Fruit fly (Drosophila melanogaster) whole organism, prepupa: Measurements from ENCODE around the gene Mabi.

Experiments
- Blimp-1 ChIP-seq: fragments of 200-800 bp; sonication (Bioruptor generic); optimal IDR thresholded peaks from 3 replicates; lab custom pipeline; 2017; ENCODE audit warnings: missing biosample characterization, missing genetic modification characterization, mild to moderate bottlenecking, moderate library complexity, missing genetic modification reagents
- CG10669 ChIP-seq: fragments of 200-800 bp; sonication (Bioruptor generic); optimal IDR thresholded peaks from 3 replicates; lab custom pipeline; 2018; ENCODE audit warnings: missing biosample characterization, mild to moderate bottlenecking, missing genetic modification characterization, moderate library complexity
- CG11294 ChIP-seq: fragments of 200-800 bp; sonication (Bioruptor generic); IDR thresholded peaks from 2 replicates; pipeline ENCODE4 v1.3.6; 2022; ENCODE audit warnings: missing biosample characterization, missing genetic modification characterization
- CG11762 ChIP-seq: fragments of 200-800 bp; sonication (Bioruptor generic); optimal IDR thresholded peaks from 3 replicates; lab custom pipeline; 2016; ENCODE audit warnings: missing biosample characterization, missing genetic modification characterization; ENCODE audit not compliant: insufficient read depth
- CG11902 ChIP-seq: fragments of 200-800 bp; sonication (Bioruptor generic); optimal IDR thresholded peaks from 3 replicates; lab custom pipeline; 2016; ENCODE audit warnings: missing biosample characterization, missing genetic modification characterization
- CG15336 ChIP-seq: fragments of 200-800 bp; sonication (Bioruptor generic); IDR thresholded peaks from 2 replicates; pipeline ENCODE4 v1.3.6; 2022; ENCODE audit warnings: missing biosample characterization, missing genetic modification characterization
- CG1621 ChIP-seq: fragments of 200-800 bp; sonication (Bioruptor generic); optimal IDR thresholded peaks from 3 replicates; lab custom pipeline; 2018; ENCODE audit warnings: missing biosample characterization, mild to moderate bottlenecking, missing genetic modification characterization
- CG3032 ChIP-seq: fragments of 200-800 bp; optimal IDR thresholded peaks from 2 replicates; lab custom pipeline; 2019; ENCODE audit warnings: missing biosample characterization, mild to moderate bottlenecking, missing genetic modification characterization, moderate library complexity
- CG31627 ChIP-seq: fragments of 200-800 bp; sonication (Bioruptor generic); optimal IDR thresholded peaks from 3 replicates; lab custom pipeline; 2016; ENCODE audit warnings: missing biosample characterization, missing genetic modification characterization
- CG34406 ChIP-seq: fragments of 200-800 bp; sonication (Bioruptor generic); optimal IDR thresholded peaks from 3 replicates; lab custom pipeline; 2016; ENCODE audit warnings: missing biosample characterization, missing genetic modification characterization
- CG4318 ChIP-seq: fragments of 200-800 bp; sonication (Bioruptor generic); optimal IDR thresholded peaks from 3 replicates; lab custom pipeline; 2017; ENCODE audit warnings: missing biosample characterization, mild to moderate bottlenecking, missing genetic modification characterization
- CG6276 ChIP-seq: fragments of 200-800 bp; sonication (Bioruptor generic); optimal IDR thresholded peaks from 2 replicates; lab custom pipeline; 2017; ENCODE audit warnings: missing biosample characterization, mild to moderate bottlenecking, missing genetic modification characterization
- CG6792 ChIP-seq: fragments of 200-800 bp; sonication (Bioruptor generic); optimal IDR thresholded peaks from 3 replicates; lab custom pipeline; 2016; ENCODE audit warnings: missing biosample characterization, missing genetic modification characterization
- CG6808 ChIP-seq: fragments of 200-800 bp; sonication (Bioruptor generic); optimal IDR thresholded peaks from 3 replicates; lab custom pipeline; 2017; ENCODE audit warnings: missing biosample characterization, missing genetic modification characterization, mild to moderate bottlenecking, moderate library complexity, missing genetic modification reagents
- CG8319 ChIP-seq: fragments of 200-800 bp; sonication (Bioruptor generic); optimal IDR thresholded peaks from 3 replicates; lab custom pipeline; 2016; ENCODE audit warnings: missing biosample characterization, missing genetic modification characterization
- CG9139 ChIP-seq: fragments of 200-800 bp; sonication (Bioruptor generic); optimal IDR thresholded peaks from 3 replicates; lab custom pipeline; 2017; ENCODE audit warnings: missing biosample characterization, mild to moderate bottlenecking, missing genetic modification characterization
- Eip78C ChIP-seq: fragments of 200-800 bp; sonication (Bioruptor generic); peaks from one replicate; lab custom pipeline; 2016; ENCODE audit warnings: missing biosample characterization, missing genetic modification characterization
- Eip93F ChIP-seq: fragments of 200-800 bp; sonication (Bioruptor generic); optimal IDR thresholded peaks from 2 replicates; lab custom pipeline; 2016; ENCODE audit warnings: missing biosample characterization, mild to moderate bottlenecking, missing genetic modification characterization
- Hr39 ChIP-seq: fragments of 200-800 bp; sonication (Bioruptor generic); optimal IDR thresholded peaks from 2 replicates; lab custom pipeline; 2016; ENCODE audit warnings: missing biosample characterization, missing genetic modification characterization
- Met ChIP-seq: fragments of 200-800 bp; sonication (Bioruptor generic); optimal IDR thresholded peaks from 3 replicates; lab custom pipeline; 2016; ENCODE audit warnings: missing biosample characterization, missing genetic modification characterization
- OdsH ChIP-seq: fragments of 200-800 bp; sonication (Bioruptor generic); optimal IDR thresholded peaks from 3 replicates; lab custom pipeline; 2016; ENCODE audit warnings: missing biosample characterization, missing genetic modification characterization
- Smox ChIP-seq: fragments of 200-800 bp; sonication (Bioruptor generic); optimal IDR thresholded peaks from 3 replicates; lab custom pipeline; 2016; ENCODE audit warnings: missing biosample characterization, missing genetic modification characterization
- Sox14 ChIP-seq: fragments of 200-800 bp; sonication (Bioruptor generic); optimal IDR thresholded peaks from 3 replicates; lab custom pipeline; 2016; ENCODE audit warnings: missing biosample characterization, missing genetic modification characterization
- Sox15 ChIP-seq: fragments of 200-800 bp; sonication (Bioruptor generic); optimal IDR thresholded peaks from 3 replicates; lab custom pipeline; 2016; ENCODE audit warnings: missing biosample characterization, missing genetic modification characterization
- achi ChIP-seq: fragments of 200-800 bp; sonication (Bioruptor generic); optimal IDR thresholded peaks from 3 replicates; lab custom pipeline; 2016; ENCODE audit warnings: missing biosample characterization, missing genetic modification characterization
- acj6 ChIP-seq: fragments of 200-800 bp; sonication (Bioruptor generic); optimal IDR thresholded peaks from 3 replicates; lab custom pipeline; 2016; ENCODE audit warnings: missing biosample characterization, missing genetic modification characterization
- cyc ChIP-seq: fragments of 200-800 bp; sonication (Bioruptor generic); optimal IDR thresholded peaks from 3 replicates; lab custom pipeline; 2016; ENCODE audit warnings: missing biosample characterization, missing genetic modification characterization
- dac ChIP-seq: fragments of 200-800 bp; sonication (Bioruptor generic); optimal IDR thresholded peaks from 2 replicates; lab custom pipeline; 2017; ENCODE audit warnings: missing biosample characterization, mild to moderate bottlenecking, missing genetic modification characterization
- esn ChIP-seq: fragments of 200-800 bp; sonication (Bioruptor generic); optimal IDR thresholded peaks from 2 replicates; lab custom pipeline; 2016; ENCODE audit warnings: missing biosample characterization, mild to moderate bottlenecking, missing genetic modification characterization, moderate library complexity
- fd85E ChIP-seq: fragments of 200-800 bp; sonication (Bioruptor generic); optimal IDR thresholded peaks from 3 replicates; lab custom pipeline; 2016; ENCODE audit warnings: missing biosample characterization, missing genetic modification characterization
- fkh ChIP-seq: fragments of 200-800 bp; sonication (Bioruptor generic); optimal IDR thresholded peaks from 3 replicates; lab custom pipeline; 2017; ENCODE audit warnings: missing biosample characterization, mild to moderate bottlenecking, missing genetic modification characterization, moderate library complexity
- lz ChIP-seq: fragments of 200-800 bp; sonication (Bioruptor generic); optimal IDR thresholded peaks from 3 replicates; lab custom pipeline; 2016; ENCODE audit warnings: missing biosample characterization, missing genetic modification characterization
- net ChIP-seq: fragments of 200-800 bp; sonication (Bioruptor generic); optimal IDR thresholded peaks from 3 replicates; lab custom pipeline; 2016; ENCODE audit warnings: missing biosample characterization, missing genetic modification characterization
- spab ChIP-seq: fragments of 200-800 bp; sonication (Bioruptor generic); optimal IDR thresholded peaks from 2 replicates; lab custom pipeline; 2017; ENCODE audit warnings: missing biosample characterization, mild to moderate bottlenecking, missing genetic modification characterization, missing genetic modification reagents
- ss ChIP-seq, 2 experiments: fragments of 200-800 bp; sonication (Bioruptor generic); optimal IDR thresholded peaks; 2 replicates in 1 of 2; 3 replicates in 1 of 2; lab custom pipeline; 2017 to 2018; ENCODE audit warnings: mild to moderate bottlenecking in 2 of 2, missing biosample characterization in 2 of 2, missing genetic modification characterization in 2 of 2, moderate library complexity in 1 of 2
- svp ChIP-seq: fragments of 200-800 bp; sonication (Bioruptor generic); peaks from one replicate; lab custom pipeline; 2016; ENCODE audit warnings: missing biosample characterization, missing genetic modification characterization
- topi ChIP-seq: fragments of 200-800 bp; sonication (Bioruptor generic); optimal IDR thresholded peaks from 3 replicates; lab custom pipeline; 2016; ENCODE audit warnings: missing biosample characterization, missing genetic modification characterization

Gene Mabi

DNA sequence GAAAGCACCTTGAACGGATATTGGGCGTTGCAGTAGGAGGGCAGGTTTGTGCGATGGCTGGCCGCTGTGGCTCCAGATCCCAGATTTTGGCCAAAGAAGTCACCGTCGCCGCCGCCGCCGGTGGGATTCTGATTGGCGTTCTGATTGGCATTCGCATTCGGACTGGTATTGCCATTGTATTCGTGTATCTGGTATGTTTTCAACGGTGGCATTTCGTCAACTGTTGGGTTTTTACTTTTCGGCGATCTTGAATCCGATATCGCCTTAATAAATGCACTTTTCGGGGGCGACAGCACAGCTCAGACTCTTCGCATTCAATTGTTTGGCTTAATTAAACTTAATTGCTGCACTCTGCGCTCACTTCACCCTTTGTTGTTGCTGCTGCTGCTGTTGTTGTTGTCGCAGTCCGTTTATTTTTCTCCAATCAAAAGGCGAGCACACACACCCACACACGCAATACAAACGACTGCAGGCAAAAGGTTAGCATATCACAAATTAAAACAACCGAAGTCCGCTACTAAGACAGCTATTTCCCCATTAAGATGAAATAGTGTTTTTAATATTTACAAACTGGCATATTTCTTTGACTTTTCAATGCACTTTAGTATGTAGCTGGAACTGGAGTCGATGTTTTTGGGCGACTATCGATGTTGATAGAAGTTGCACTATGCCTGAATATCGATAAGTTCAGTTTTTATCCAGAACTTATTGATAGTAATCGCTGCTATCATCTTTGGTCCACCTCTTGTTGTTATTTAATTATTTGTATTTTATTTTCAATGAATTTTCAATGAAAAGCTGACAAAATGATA, 15.0 kb downstream of the Mabi start, which contains the start of the genes CG9426 and mRF1:
Gene CG9426, minus strand, starts transcription at position 643 of the 812 bp plus-strand sequence.
Gene mRF1, plus strand, starts transcription at position 699 of the 812 bp plus-strand sequence.
- TF ChIP-seq dac (GFP tag; lab: Kevin White, UChicago): no peak
- no peak for TF ChIP-seq Hr39 (GFP tag; lab: Kevin White, UChicago)
- TF ChIP-seq CG1621 (tag; lab: Kevin White, UChicago): no peak
- TF ChIP-seq acj6 (GFP tag; lab: Kevin White, UChicago): no peak
- TF ChIP-seq CG6276 (GFP tag; lab: Kevin White, UChicago): no peak
- TF ChIP-seq svp: peak; percentile 80
- TF ChIP-seq CG11902: no peak
- TF ChIP-seq CG6808 (GFP tag; lab: Kevin White, UChicago): no peak
- no peak for TF ChIP-seq Blimp-1 (GFP tag; lab: Kevin White, UChicago)
- TF ChIP-seq net (GFP tag; lab: Kevin White, UChicago): no peak
- TF ChIP-seq Smox: no peak
- no peak for TF ChIP-seq Sox15 (GFP tag; lab: Kevin White, UChicago)
- TF ChIP-seq CG6792 (GFP tag; lab: Kevin White, UChicago): no peak
- TF ChIP-seq Eip93F: no peak
- peak; percentile 85 for TF ChIP-seq fkh (GFP tag; lab: Kevin White, UChicago)
- no peak for TF ChIP-seq CG4318 (GFP tag; lab: Kevin White, UChicago)
- no peak for TF ChIP-seq Met (GFP tag; lab: Kevin White, UChicago)
- no peak for TF ChIP-seq CG10669 (GFP tag; lab: Kevin White, UChicago)
- no peak for TF ChIP-seq spab (GFP tag; lab: Kevin White, UChicago)
- no peak for TF ChIP-seq CG9139 (GFP tag; lab: Kevin White, UChicago)
- TF ChIP-seq CG31627: peak; percentile 13
- no peak for TF ChIP-seq fd85E (GFP tag; lab: Kevin White, UChicago)
- TF ChIP-seq CG8319 (GFP tag; lab: Kevin White, UChicago): no peak
- peak; percentile 46 for TF ChIP-seq topi (GFP tag; lab: Kevin White, UChicago)
- no peak for TF ChIP-seq CG34406 (GFP tag; lab: Kevin White, UChicago)
- peak; percentile 36 for TF ChIP-seq Eip78C (GFP tag; lab: Kevin White, UChicago)
- TF ChIP-seq achi (GFP tag; lab: Kevin White, UChicago): no peak
- TF ChIP-seq CG11762: no peak
- TF ChIP-seq CG3032 (tag; lab: Kevin White, UChicago): peak; percentile 21
- TF ChIP-seq esn (GFP tag; lab: Kevin White, UChicago): peak; percentile 47
- TF ChIP-seq CG11294: no peak
- no peak for TF ChIP-seq ss (GFP tag; optimal IDR thresholded peaks at IDR 0.05; lab: Kevin White, UChicago)
- no peak for TF ChIP-seq cyc
- TF ChIP-seq OdsH (GFP tag; lab: Kevin White, UChicago): no peak
- TF ChIP-seq Sox14: peak; percentile 65
- peak; percentile 6 for TF ChIP-seq lz (GFP tag; lab: Kevin White, UChicago)

DNA sequence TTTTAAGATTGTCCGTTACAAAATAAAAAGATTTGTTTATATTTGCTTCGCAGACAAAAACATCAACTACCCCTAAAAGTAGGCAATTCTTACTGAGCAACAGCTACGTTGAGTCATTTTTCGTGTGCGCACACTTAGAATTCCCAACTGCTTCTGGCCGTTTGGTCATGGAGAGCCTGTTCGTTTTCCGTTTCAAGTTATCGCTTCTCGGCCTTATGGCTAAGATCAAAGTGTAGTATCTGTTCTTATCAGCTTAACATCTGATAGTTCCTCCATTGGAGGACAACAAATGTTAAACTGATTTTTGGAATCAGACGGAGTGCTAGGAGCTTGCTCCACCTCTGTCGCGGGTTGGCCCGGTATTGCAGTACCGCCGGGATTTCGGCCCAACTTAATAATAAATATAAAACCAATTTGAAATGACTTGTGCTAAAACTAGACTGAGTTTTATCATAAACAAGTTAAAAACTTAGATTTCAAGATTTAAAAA, 18.8 kb downstream of the Mabi start:
- peak; percentile 92 for TF ChIP-seq svp
- peak; percentile 45 for TF ChIP-seq topi (GFP tag; lab: Kevin White, UChicago)
- TF ChIP-seq fkh (GFP tag; lab: Kevin White, UChicago): peak; percentile 34
- TF ChIP-seq CG3032 (tag; lab: Kevin White, UChicago): peak; percentile 9
- peak; percentile 78 for TF ChIP-seq Eip78C (GFP tag; lab: Kevin White, UChicago)
- TF ChIP-seq lz (GFP tag; lab: Kevin White, UChicago): peak; percentile 11
- TF ChIP-seq esn (GFP tag; lab: Kevin White, UChicago): peak; percentile 58
- peak; percentile 29; the same call in 1 of the 2 replicates for TF ChIP-seq CG15336 (GFP tag; lab: Robert Waterston, UW)
- TF ChIP-seq cyc: peak; percentile 49
